Worm (Caenorhabditis elegans) whole organism, late embryonic: ENCODE results near the gene K01D12.5.

Experiments used
- K09A11.1 ChIP-seq: sonication (generic microtip); optimal IDR thresholded peaks from 2 replicates; lab custom pipeline; 2017; ENCODE audit warnings: antibody characterized with exemption, mild to moderate bottlenecking, missing genetic modification characterization, missing compliant biosample characterization; ENCODE audit not compliant: insufficient read depth
- T23F11.4 ChIP-seq: fragments of 200-800 bp; sonication (Bioruptor generic); optimal IDR thresholded peaks from 2 replicates; lab custom pipeline; 2018; ENCODE audit warnings: mild to moderate bottlenecking, missing genetic modification characterization, missing compliant biosample characterization
- ahr-1 ChIP-seq: sonication (generic microtip); optimal IDR thresholded peaks from 2 replicates; lab custom pipeline; 2016; ENCODE audit warnings: missing genetic modification characterization, missing compliant biosample characterization
- ceh-18 ChIP-seq: sonication (generic microtip); optimal IDR thresholded peaks from 2 replicates; lab custom pipeline; 2016; ENCODE audit warnings: missing genetic modification characterization, missing compliant biosample characterization
- ceh-19 ChIP-seq: fragments of 200-800 bp; sonication (Bioruptor generic); optimal IDR thresholded peaks from 2 replicates; lab custom pipeline; 2018; ENCODE audit warnings: mild to moderate bottlenecking, missing genetic modification characterization, missing compliant biosample characterization
- ceh-2 ChIP-seq: sonication (generic microtip); optimal IDR thresholded peaks from 2 replicates; lab custom pipeline; 2016; ENCODE audit warnings: missing genotype, missing genetic modification characterization, missing compliant biosample characterization
- ceh-34 ChIP-seq: sonication (generic microtip); optimal IDR thresholded peaks from 2 replicates; lab custom pipeline; 2016; ENCODE audit warnings: mild to moderate bottlenecking, missing genetic modification characterization, missing compliant biosample characterization
- ceh-6 ChIP-seq: fragments of 200-800 bp; sonication (Bioruptor generic); optimal IDR thresholded peaks from 2 replicates; lab custom pipeline; 2018; ENCODE audit warnings: mild to moderate bottlenecking, missing genetic modification characterization, missing compliant biosample characterization
- ceh-9 ChIP-seq: sonication (generic microtip); optimal IDR thresholded peaks from 2 replicates; lab custom pipeline; 2016; ENCODE audit warnings: mild to moderate bottlenecking, missing genetic modification characterization, inconsistent platforms, missing compliant biosample characterization
- dve-1 ChIP-seq: sonication (generic microtip); optimal IDR thresholded peaks from 2 replicates; lab custom pipeline; 2017; ENCODE audit warnings: antibody characterized with exemption, mild to moderate bottlenecking, missing genetic modification characterization, missing compliant biosample characterization
- elt-4 ChIP-seq: sonication (generic microtip); optimal IDR thresholded peaks from 2 replicates; lab custom pipeline; 2016; ENCODE audit warnings: missing genetic modification characterization, missing compliant biosample characterization
- eyg-1 ChIP-seq: sonication (generic microtip); optimal IDR thresholded peaks from 2 replicates; lab custom pipeline; 2016; ENCODE audit warnings: missing genotype, missing genetic modification characterization, missing compliant biosample characterization
- fax-1 ChIP-seq: sonication (generic microtip); optimal IDR thresholded peaks from 2 replicates; lab custom pipeline; 2016; ENCODE audit warnings: missing genotype, missing genetic modification characterization, missing compliant biosample characterization
- fkh-10 ChIP-seq: fragments of 150-350 bp; optimal IDR thresholded peaks from 2 replicates; lab custom pipeline; 2014; ENCODE audit warnings: missing biosample characterization, missing genetic modification reagents, missing genetic modification characterization
- fkh-6 ChIP-seq: sonication (generic microtip); optimal IDR thresholded peaks from 2 replicates; lab custom pipeline; 2016; ENCODE audit warnings: missing genetic modification characterization, missing compliant biosample characterization
- gmeb-2 ChIP-seq: sonication (generic microtip); optimal IDR thresholded peaks from 2 replicates; lab custom pipeline; 2016; ENCODE audit warnings: missing genetic modification characterization, inconsistent platforms, missing compliant biosample characterization
- hlh-15 ChIP-seq: sonication (generic microtip); optimal IDR thresholded peaks from 2 replicates; lab custom pipeline; 2016; ENCODE audit warnings: missing genetic modification characterization, missing compliant biosample characterization
- hlh-30 ChIP-seq: sonication (generic microtip); optimal IDR thresholded peaks from 2 replicates; lab custom pipeline; 2017; ENCODE audit warnings: antibody characterized with exemption, missing genetic modification characterization, missing compliant biosample characterization; ENCODE audit not compliant: insufficient read depth
- lim-6 ChIP-seq: sonication (generic microtip); optimal IDR thresholded peaks from 2 replicates; lab custom pipeline; 2016; ENCODE audit warnings: missing genetic modification characterization, missing compliant biosample characterization
- madf-2 ChIP-seq: sonication (generic microtip); optimal IDR thresholded peaks from 2 replicates; lab custom pipeline; 2017; ENCODE audit warnings: missing genetic modification characterization, missing compliant biosample characterization
- mec-3 ChIP-seq: sonication (generic microtip); optimal IDR thresholded peaks from 2 replicates; lab custom pipeline; 2016; ENCODE audit warnings: borderline replicate concordance, missing genetic modification characterization, missing compliant biosample characterization
- nhr-11 ChIP-seq: fragments of 150-350 bp; optimal IDR thresholded peaks from 2 replicates; lab custom pipeline; 2014; ENCODE audit warnings: missing biosample characterization, missing genetic modification characterization
- npax-4 ChIP-seq: sonication (generic microtip); optimal IDR thresholded peaks from 2 replicates; lab custom pipeline; 2016; ENCODE audit warnings: missing genetic modification characterization, missing compliant biosample characterization
- pag-3 ChIP-seq: sonication (generic microtip); optimal IDR thresholded peaks from 2 replicates; lab custom pipeline; 2016; ENCODE audit warnings: missing compliant biosample characterization, missing genetic modification characterization, borderline replicate concordance
- pqm-1 ChIP-seq: sonication (generic microtip); optimal IDR thresholded peaks from 2 replicates; lab custom pipeline; 2016; ENCODE audit warnings: missing genetic modification characterization, missing compliant biosample characterization
- rnt-1 ChIP-seq: sonication (generic microtip); optimal IDR thresholded peaks from 2 replicates; lab custom pipeline; 2016; ENCODE audit warnings: missing genetic modification characterization, missing compliant biosample characterization
- sdc-2 ChIP-seq: sonication (generic microtip); optimal IDR thresholded peaks from 2 replicates; lab custom pipeline; 2016; ENCODE audit warnings: missing genotype, missing genetic modification characterization, missing compliant biosample characterization
- sox-4 ChIP-seq: sonication (generic microtip); optimal IDR thresholded peaks from 2 replicates; lab custom pipeline; 2017; ENCODE audit warnings: mild to moderate bottlenecking, missing genetic modification characterization, inconsistent platforms, missing compliant biosample characterization
- syd-9 ChIP-seq: sonication (generic microtip); optimal IDR thresholded peaks from 2 replicates; lab custom pipeline; 2016; ENCODE audit warnings: mild to moderate bottlenecking, missing genetic modification characterization, moderate library complexity, missing compliant biosample characterization
- tbx-2 ChIP-seq: sonication (generic microtip); optimal IDR thresholded peaks from 2 replicates; lab custom pipeline; 2016; ENCODE audit warnings: missing genetic modification characterization, missing compliant biosample characterization
- ttx-3 ChIP-seq: sonication (generic microtip); optimal IDR thresholded peaks from 2 replicates; lab custom pipeline; 2016; ENCODE audit warnings: missing genetic modification reagents, missing genetic modification characterization, missing compliant biosample characterization
- unc-55 ChIP-seq: sonication (generic microtip); optimal IDR thresholded peaks from 2 replicates; lab custom pipeline; 2017; ENCODE audit warnings: missing biosample characterization, missing genetic modification reagents, missing genetic modification characterization
- zip-5 ChIP-seq: sonication (generic microtip); optimal IDR thresholded peaks from 2 replicates; lab custom pipeline; 2016; ENCODE audit warnings: missing genetic modification characterization, missing compliant biosample characterization

Gene K01D12.5

ce11 chrV:12377256-12377655, 20.4 kb upstream of the K01D12.5 start, which contains the start of gene K01D12.1 (continued):
- no peak for TF ChIP-seq fkh-6
- TF ChIP-seq ceh-2 (tag; lab: Kevin White, UChicago): no peak
- TF ChIP-seq, all 69 proteins: peak for 0

- TF ChIP-seq tbx-2 (tag; lab: Kevin White, UChicago) (no peak), pqm-1 (no peak), ceh-6 (GFP tag; lab: Kevin White, UChicago) (no peak), ceh-19 (GFP tag; lab: Kevin White, UChicago) (no peak), fkh-10 (GFP tag; lab: Kevin White, UChicago) (no peak), ceh-9 (tag; lab: Kevin White, UChicago) (no peak), madf-2 (tag; lab: Kevin White, UChicago) (no peak), hlh-30 (tag; lab: Kevin White, UChicago) (no peak), eyg-1 (tag; lab: Kevin White, UChicago) (no peak), nhr-11 (tag; lab: Kevin White, UChicago) (no peak), T23F11.4 (GFP tag; lab: Kevin White, UChicago) (no peak), pag-3 (tag; lab: Kevin White, UChicago) (no peak), K09A11.1 (tag; lab: Kevin White, UChicago) (no peak), unc-55 (no peak)
These were observed 11.5 kb upstream of the K01D12.5 start, which contains the start of gene K01D12.15 for ce11 chrV:12386154-12386553. TSS of gene K01D12.15 (plus strand) at chrV:12386454.

- TF ChIP-seq sox-4: no peak
- no peak for TF ChIP-seq fax-1 (tag; lab: Kevin White, UChicago)
These were observed 1.9 kb upstream of the K01D12.5 start, which contains the start of gene twk-14 for ce11 chrV:12395699-12396098. TSS of gene twk-14 (minus strand) at chrV:12395706.

ce11 chrV:12400677-12401236, 3.1 kb downstream of the K01D12.5 start, which contains the start of the genes K01D12.20 and miga-1:
TSS of gene K01D12.20 (minus strand) at chrV:12400814.
TSS of gene miga-1 (minus strand) at chrV:12400859.
- TF ChIP-seq syd-9 (tag; lab: Kevin White, UChicago) (no peak), ceh-34 (tag; lab: Kevin White, UChicago) (no peak), rnt-1 (tag; lab: Kevin White, UChicago) (no peak), ceh-18 (tag; lab: Kevin White, UChicago) (no peak), ahr-1 (tag; lab: Kevin White, UChicago) (no peak), npax-4 (tag; lab: Kevin White, UChicago) (no peak)

- TF ChIP-seq zip-5 (tag; lab: Kevin White, UChicago): no peak
- TF ChIP-seq ceh-34 (tag; lab: Kevin White, UChicago): no peak
- TF ChIP-seq lim-6 (tag; lab: Kevin White, UChicago): no peak
- no peak for TF ChIP-seq fkh-10 (GFP tag; lab: Kevin White, UChicago)
- TF ChIP-seq ttx-3 (tag; lab: Kevin White, UChicago): no peak
- TF ChIP-seq syd-9 (tag; lab: Kevin White, UChicago): no peak
- no peak for TF ChIP-seq fkh-6
- TF ChIP-seq elt-4: no peak
- no peak for TF ChIP-seq hlh-15 (tag; lab: Kevin White, UChicago)
- no peak for TF ChIP-seq sdc-2
- TF ChIP-seq ahr-1 (tag; lab: Kevin White, UChicago): no peak
These were observed 3.7 kb downstream of the K01D12.5 start, which contains the start of gene K01D12.7 for ce11 chrV:12401383-12401782. TSS of gene K01D12.7 (minus strand) at chrV:12401483.

- TF ChIP-seq gmeb-2 (tag; lab: Kevin White, UChicago): no peak
- TF ChIP-seq unc-55: no peak
- no peak for TF ChIP-seq mec-3
- no peak for TF ChIP-seq dve-1 (tag; lab: Kevin White, UChicago)
These were observed 4.7 kb downstream of the K01D12.5 start, which contains the start of gene K01D12.8 for ce11 chrV:12402355-12402754. TSS of gene K01D12.8 (plus strand) at chrV:12402655.
